Worm (Caenorhabditis elegans) whole organism, young adult: Measurements from ENCODE around the gene phyh-1.
A peak's percentile ranks its signal among the peaks of the same experiment; 100 is the strongest.

Experiments used
- C17E4.6 ChIP-seq: fragments of 200-800 bp; sonication (Bioruptor generic); IDR thresholded peaks from 2 replicates; pipeline ENCODE4 v1.3.6; 2022; ENCODE audit warnings: missing genetic modification reagents, missing genetic modification characterization, missing compliant biosample characterization
- D2030.7 ChIP-seq: fragments of 200-800 bp; sonication (Bioruptor generic); IDR thresholded peaks from 2 replicates; pipeline ENCODE4 v1.3.6; 2022; ENCODE audit warnings: missing genetic modification reagents, missing genetic modification characterization, missing compliant biosample characterization
- F39B2.1 ChIP-seq: fragments of 200-800 bp; sonication (Bioruptor generic); IDR thresholded peaks from 2 replicates; pipeline ENCODE4 v1.3.6; 2022; ENCODE audit warnings: missing genetic modification reagents, missing genetic modification characterization, missing compliant biosample characterization
- F49E8.2 ChIP-seq: sonication (generic microtip); optimal IDR thresholded peaks from 3 replicates; lab custom pipeline; 2017; ENCODE audit warnings: missing genetic modification characterization, mild to moderate bottlenecking, missing compliant biosample characterization, antibody characterized with exemption, moderate library complexity; ENCODE audit not compliant: insufficient read depth
- F55B11.4 ChIP-seq: sonication (generic microtip); optimal IDR thresholded peaks from 2 replicates; lab custom pipeline; 2016; ENCODE audit warnings: missing compliant biosample characterization, missing genetic modification characterization, borderline replicate concordance; ENCODE audit not compliant: insufficient read depth
- Y53F4B.3 ChIP-seq: fragments of 200-800 bp; sonication (Bioruptor generic); IDR thresholded peaks from 2 replicates; pipeline ENCODE4 v1.3.6; 2022; ENCODE audit warnings: missing genetic modification reagents, missing genetic modification characterization, missing compliant biosample characterization
- ZK185.1 ChIP-seq: sonication (generic microtip); optimal IDR thresholded peaks from 2 replicates; lab custom pipeline; 2016; ENCODE audit warnings: mild to moderate bottlenecking, missing genetic modification characterization, missing compliant biosample characterization; ENCODE audit not compliant: poor library complexity, severe bottlenecking
- ama-1 ChIP-seq, 3 experiments: fragments of 150-350 bp in 1 of 3; sonication (generic microtip) in 2 of 3; optimal IDR thresholded peaks; 2 replicates each; lab custom pipeline; 2014 to 2018; ENCODE audit warnings: missing biosample characterization in 2 of 3, missing genetic modification characterization in 2 of 3, missing genetic modification reagents in 2 of 3
- cebp-1 ChIP-seq, 2 experiments: fragments of 200-800 bp in 1 of 2; sonication (Bioruptor generic) in 1 of 2; sonication (generic microtip) in 1 of 2; IDR thresholded peaks in 1 of 2; optimal IDR thresholded peaks in 1 of 2; 2 replicates each; pipeline versions ENCODE4 v1.3.6 to Lab custom; 2017 to 2022; ENCODE audit warnings: missing compliant biosample characterization in 2 of 2, missing genetic modification characterization in 2 of 2, mild to moderate bottlenecking in 1 of 2, missing genetic modification reagents in 1 of 2, moderate library complexity in 1 of 2
- die-1 ChIP-seq: sonication (generic microtip); optimal IDR thresholded peaks from 2 replicates; lab custom pipeline; 2016; ENCODE audit warnings: missing genotype, mild to moderate bottlenecking, missing genetic modification characterization, missing compliant biosample characterization
- dpff-1 ChIP-seq: sonication (generic microtip); optimal IDR thresholded peaks from 2 replicates; lab custom pipeline; 2017; ENCODE audit warnings: mild to moderate bottlenecking, missing genetic modification characterization, missing compliant biosample characterization
- efl-1 ChIP-seq: fragments of 150-350 bp; optimal IDR thresholded peaks from 2 replicates; lab custom pipeline; 2014; ENCODE audit warnings: missing biosample characterization, missing genetic modification reagents, missing genetic modification characterization
- egl-18 ChIP-seq: fragments of 200-800 bp; sonication (Bioruptor generic); IDR thresholded peaks from 2 replicates; pipeline ENCODE4 v1.3.6; 2022; ENCODE audit warnings: missing genetic modification reagents, missing genetic modification characterization, missing compliant biosample characterization
- ekl-4 ChIP-seq: fragments of 200-800 bp; sonication (Bioruptor generic); IDR thresholded peaks from 2 replicates; pipeline ENCODE4 v1.3.6; 2022; ENCODE audit warnings: missing genetic modification reagents, missing genetic modification characterization, missing compliant biosample characterization
- hlh-26 ChIP-seq: fragments of 200-800 bp; sonication (Bioruptor generic); conservative IDR thresholded peaks from 2 replicates; pipeline ENCODE4 v1.3.6; 2022; ENCODE audit warnings: missing genetic modification reagents, missing genetic modification characterization, missing compliant biosample characterization
- hmg-1.2 ChIP-seq: fragments of 200-800 bp; sonication (Bioruptor generic); IDR thresholded peaks from 2 replicates; pipeline ENCODE4 v1.3.6; 2022; ENCODE audit warnings: missing genetic modification reagents, missing genetic modification characterization, missing compliant biosample characterization
- let-607 ChIP-seq, 2 experiments: fragments of 200-800 bp in 1 of 2; sonication (Bioruptor generic) in 1 of 2; sonication (generic microtip) in 1 of 2; optimal IDR thresholded peaks; 2 replicates each; lab custom pipeline; 2016 to 2018; ENCODE audit warnings: mild to moderate bottlenecking in 2 of 2, missing compliant biosample characterization in 2 of 2, missing genetic modification characterization in 2 of 2, moderate library complexity in 2 of 2, missing genotype in 1 of 2
- lin-35 ChIP-seq, 3 experiments: fragments of 150-350 bp in 2 of 3; sonication (generic microtip) in 1 of 3; optimal IDR thresholded peaks; 2 replicates each; lab custom pipeline; 2014 to 2018; ENCODE audit warnings: missing biosample characterization in 3 of 3, missing genetic modification characterization in 3 of 3, missing genetic modification reagents in 3 of 3
- lsy-27 ChIP-seq: sonication (generic microtip); optimal IDR thresholded peaks from 2 replicates; lab custom pipeline; 2017; ENCODE audit warnings: missing genetic modification characterization, mild to moderate bottlenecking, missing compliant biosample characterization, antibody characterized with exemption, missing genotype, borderline replicate concordance; ENCODE audit not compliant: insufficient read depth
- madf-10 ChIP-seq: sonication (generic microtip); optimal IDR thresholded peaks from 2 replicates; lab custom pipeline; 2016; ENCODE audit warnings: mild to moderate bottlenecking, missing genetic modification characterization, missing compliant biosample characterization
- madf-3 ChIP-seq: fragments of 200-800 bp; sonication (Bioruptor generic); IDR thresholded peaks from 2 replicates; pipeline ENCODE4 v1.3.6; 2022; ENCODE audit warnings: missing genetic modification reagents, missing genetic modification characterization, missing compliant biosample characterization
- madf-6 ChIP-seq: fragments of 200-800 bp; sonication (Bioruptor generic); IDR thresholded peaks from 2 replicates; pipeline ENCODE4 v1.3.6; 2022; ENCODE audit warnings: missing genetic modification reagents, missing genetic modification characterization, missing compliant biosample characterization
- madf-8 ChIP-seq: fragments of 200-800 bp; sonication (Bioruptor generic); conservative IDR thresholded peaks from 2 replicates; pipeline ENCODE4 v1.3.6; 2022; ENCODE audit warnings: missing genetic modification reagents, missing genetic modification characterization, missing compliant biosample characterization
- mcd-1 ChIP-seq: fragments of 200-800 bp; sonication (Bioruptor generic); IDR thresholded peaks from 2 replicates; pipeline ENCODE4 v1.3.6; 2022; ENCODE audit warnings: missing genetic modification reagents, missing genetic modification characterization, missing compliant biosample characterization
- nfya-2 ChIP-seq: fragments of 200-800 bp; sonication (Bioruptor generic); IDR thresholded peaks from 2 replicates; pipeline ENCODE4 v1.3.6; 2022; ENCODE audit warnings: missing genetic modification reagents, missing genetic modification characterization, missing compliant biosample characterization
- nfyb-1 ChIP-seq: fragments of 200-800 bp; sonication (Bioruptor generic); IDR thresholded peaks from 2 replicates; pipeline ENCODE4 v1.3.6; 2022; ENCODE audit warnings: missing genetic modification reagents, missing genetic modification characterization, missing compliant biosample characterization
- nhr-179 ChIP-seq: sonication (generic microtip); optimal IDR thresholded peaks from 2 replicates; lab custom pipeline; 2016; ENCODE audit warnings: mild to moderate bottlenecking, missing genetic modification characterization, missing compliant biosample characterization
- nhr-80 ChIP-seq: sonication (generic microtip); optimal IDR thresholded peaks from 2 replicates; lab custom pipeline; 2016; ENCODE audit warnings: missing genetic modification characterization, missing compliant biosample characterization
- pbrm-1 ChIP-seq: fragments of 200-800 bp; sonication (Bioruptor generic); IDR thresholded peaks from 2 replicates; pipeline ENCODE4 v1.3.6; 2022; ENCODE audit warnings: missing genetic modification reagents, missing genetic modification characterization, missing compliant biosample characterization
- pha-4 ChIP-seq: fragments of 150-350 bp; sonication (generic microtip); optimal IDR thresholded peaks from 2 replicates; lab custom pipeline; 2014; ENCODE audit warnings: missing biosample characterization, missing genetic modification reagents, missing genetic modification characterization
- rcor-1 ChIP-seq: fragments of 200-800 bp; sonication (Bioruptor generic); IDR thresholded peaks from 2 replicates; pipeline ENCODE4 v1.3.6; 2022; ENCODE audit warnings: missing genetic modification reagents, missing genetic modification characterization, missing compliant biosample characterization
- repo-1 ChIP-seq: sonication (generic microtip); optimal IDR thresholded peaks from 2 replicates; lab custom pipeline; 2017; ENCODE audit warnings: mild to moderate bottlenecking, missing genetic modification characterization, missing compliant biosample characterization
- snpc-1.3 ChIP-seq: sonication (generic microtip); optimal IDR thresholded peaks from 2 replicates; lab custom pipeline; 2017; ENCODE audit warnings: missing genetic modification characterization, mild to moderate bottlenecking, missing compliant biosample characterization, antibody characterized with exemption, moderate library complexity, missing genotype, missing genetic modification reagents; ENCODE audit not compliant: insufficient read depth
- snpc-4 ChIP-seq, 5 experiments: fragments of 150-350 bp in 1 of 5; sonication (generic microtip) in 4 of 5; optimal IDR thresholded peaks; 2 replicates each; lab custom pipeline; 2014 to 2018; ENCODE audit warnings: missing genetic modification characterization in 5 of 5, missing biosample characterization in 3 of 5, antibody characterized with exemption in 2 of 5, mild to moderate bottlenecking in 2 of 5, missing compliant biosample characterization in 2 of 5, missing genotype in 2 of 5, moderate library complexity in 2 of 5, missing genetic modification reagents in 1 of 5
- ztf-22 ChIP-seq: fragments of 200-800 bp; sonication (Bioruptor generic); optimal IDR thresholded peaks from 2 replicates; lab custom pipeline; 2018; ENCODE audit warnings: mild to moderate bottlenecking, missing genetic modification characterization, moderate library complexity, missing compliant biosample characterization
- ztf-28 ChIP-seq: fragments of 200-800 bp; sonication (Bioruptor generic); IDR thresholded peaks from 2 replicates; pipeline ENCODE4 v1.3.6; 2022; ENCODE audit warnings: missing genetic modification reagents, missing genetic modification characterization, missing compliant biosample characterization

Gene phyh-1

DNA sequence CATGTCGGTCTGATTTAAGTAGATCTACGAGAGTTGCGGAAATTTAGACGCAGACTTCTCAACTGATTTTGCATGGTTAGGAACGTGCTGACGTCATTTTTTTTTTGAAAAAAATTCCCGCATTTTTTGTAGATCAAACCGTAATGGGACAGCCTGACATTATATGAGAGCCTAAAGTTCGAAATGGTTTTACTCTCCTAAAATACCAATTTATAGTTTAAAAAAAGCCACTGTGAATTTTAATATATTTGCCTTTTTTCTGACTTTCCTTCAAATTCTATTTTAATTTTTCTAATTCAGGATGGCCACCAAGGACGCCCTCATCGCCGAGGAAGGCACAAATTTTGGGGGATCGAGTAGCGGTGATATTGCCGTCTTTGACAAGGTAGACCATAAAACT, 9.8 kb upstream of the phyh-1 start, which contains the start of gene atgp-1 (continued):
- TF ChIP-seq D2030.7 (GFP tag; lab: Robert Waterston, UW) (no peak), snpc-1.3 (tag; lab: Kevin White, UChicago) (no peak), F39B2.1 (GFP tag; lab: Robert Waterston, UW) (no peak), lsy-27 (tag; lab: Kevin White, UChicago) (no peak), nfya-2 (GFP tag; lab: Robert Waterston, UW) (no peak)

DNA sequence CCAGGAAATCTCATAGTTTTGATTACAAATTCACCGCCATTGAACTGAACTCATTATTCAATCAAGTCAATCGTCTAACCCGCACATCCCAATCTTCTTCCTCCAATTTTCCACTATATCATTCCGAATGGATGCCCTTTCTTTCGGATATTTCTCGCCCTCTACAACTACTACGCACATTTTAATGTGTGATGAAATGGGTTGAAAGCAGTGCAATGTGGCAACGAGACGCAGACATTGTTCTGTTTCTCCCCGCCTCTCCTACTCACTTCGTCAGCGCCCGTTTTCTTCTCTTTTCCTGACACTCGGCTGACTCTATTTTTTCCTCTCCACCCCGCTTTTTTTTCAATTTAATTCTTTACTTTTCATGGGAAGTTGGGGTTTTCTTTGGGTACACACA, 9.4 kb upstream of the phyh-1 start:
- TF ChIP-seq C17E4.6 (GFP tag; lab: Robert Waterston, UW) (no peak), efl-1 (no peak), hmg-1.2 (GFP tag; lab: Robert Waterston, UW) (peak; percentile 68; the same call in 1 of the 2 replicates), rcor-1 (GFP tag; lab: Robert Waterston, UW) (peak; percentile 30; the same call in 1 of the 2 replicates), snpc-4 (GFP tag; optimal IDR thresholded peaks at IDR 0.05; lab: Kevin White, UChicago) (no peak), snpc-4 (tag; optimal IDR thresholded peaks at IDR 0.05; lab: Kevin White, UChicago) (peak in 1 of 4 experiments; percentile 37), cebp-1 (GFP tag; IDR thresholded peaks at IDR 0.05; lab: Robert Waterston, UW) (peak; percentile 46; the same call in 1 of the 2 replicates), cebp-1 (tag; optimal IDR thresholded peaks at IDR 0.05; lab: Kevin White, UChicago) (peak; percentile 86), ztf-28 (GFP tag; lab: Robert Waterston, UW) (no peak), madf-3 (GFP tag; lab: Robert Waterston, UW) (no peak), madf-8 (GFP tag; lab: Robert Waterston, UW) (no peak), ztf-22 (GFP tag; lab: Kevin White, UChicago) (no peak), ekl-4 (no peak), madf-10 (no peak), F49E8.2 (tag; lab: Kevin White, UChicago) (no peak), let-607 (tag; optimal IDR thresholded peaks at IDR 0.05; lab: Kevin White, UChicago) (no peak), dpff-1 (tag; lab: Kevin White, UChicago) (no peak), mcd-1 (peak; percentile 33; the same call in 1 of the 2 replicates), pha-4 (tag; lab: Kevin White, UChicago) (no peak), nhr-179 (tag; lab: Kevin White, UChicago) (no peak), lin-35 (GFP tag; optimal IDR thresholded peaks at IDR 0.05; lab: Kevin White, UChicago) (peak in 1 of 3 experiments; percentile 9), repo-1 (tag; lab: Kevin White, UChicago) (no peak), die-1 (tag; lab: Kevin White, UChicago) (no peak), egl-18 (no peak), snpc-1.3 (tag; lab: Kevin White, UChicago) (no peak), Y53F4B.3 (GFP tag; lab: Robert Waterston, UW) (no peak), nfyb-1 (GFP tag; lab: Robert Waterston, UW) (peak; percentile 51; the same call in 1 of the 2 replicates), ama-1 (optimal IDR thresholded peaks at IDR 0.05; lab: Kevin White, UChicago) (peak; percentile 33), ama-1 (GFP tag; optimal IDR thresholded peaks at IDR 0.05; lab: Kevin White, UChicago) (no peak), nhr-80 (tag; lab: Kevin White, UChicago) (peak; percentile 30), pbrm-1 (GFP tag; lab: Robert Waterston, UW) (no peak), madf-6 (GFP tag; lab: Robert Waterston, UW) (no peak), hlh-26 (GFP tag; lab: Robert Waterston, UW) (no peak), ZK185.1 (tag; lab: Kevin White, UChicago) (peak; percentile 2), F39B2.1 (GFP tag; lab: Robert Waterston, UW) (no peak), F55B11.4 (tag; lab: Kevin White, UChicago) (no peak)
